Fruit fly (Drosophila melanogaster) whole organism, embryonic: ENCODE data around the gene CG13002.

Experiments used
- Bdp1 ChIP-seq: fragments of 200-800 bp; sonication (Bioruptor generic); optimal IDR thresholded peaks from 3 replicates; lab custom pipeline; 2016; ENCODE audit warnings: missing biosample characterization, missing genetic modification characterization
- CG10543 ChIP-seq: fragments of 200-800 bp; sonication (Bioruptor generic); optimal IDR thresholded peaks from 3 replicates; lab custom pipeline; 2017; ENCODE audit warnings: missing biosample characterization, mild to moderate bottlenecking, missing genetic modification characterization, moderate library complexity
- CG10979 ChIP-seq: fragments of 200-800 bp; sonication (Bioruptor generic); optimal IDR thresholded peaks from 2 replicates; lab custom pipeline; 2018; ENCODE audit warnings: missing biosample characterization, mild to moderate bottlenecking, missing genetic modification characterization, moderate library complexity
- CG12659 ChIP-seq: fragments of 200-800 bp; sonication (Bioruptor generic); optimal IDR thresholded peaks from 3 replicates; lab custom pipeline; 2017; ENCODE audit warnings: mild to moderate bottlenecking, missing biosample characterization, missing genetic modification reagents, missing genetic modification characterization
- CG13296 ChIP-seq: fragments of 200-800 bp; sonication (Bioruptor generic); optimal IDR thresholded peaks from 3 replicates; lab custom pipeline; 2018; ENCODE audit warnings: missing biosample characterization, mild to moderate bottlenecking, missing genetic modification characterization
- CG15514 ChIP-seq: fragments of 200-800 bp; sonication (Bioruptor generic); optimal IDR thresholded peaks from 3 replicates; lab custom pipeline; 2017; ENCODE audit warnings: missing biosample characterization, missing genetic modification characterization, mild to moderate bottlenecking, moderate library complexity, missing genetic modification reagents
- CG2678 ChIP-seq: fragments of 200-800 bp; sonication (Bioruptor generic); optimal IDR thresholded peaks from 3 replicates; lab custom pipeline; 2019; ENCODE audit warnings: missing biosample characterization, mild to moderate bottlenecking, missing genetic modification characterization, moderate library complexity
- CG3838 ChIP-seq: fragments of 200-800 bp; sonication (Bioruptor generic); optimal IDR thresholded peaks from 3 replicates; lab custom pipeline; 2016; ENCODE audit warnings: missing biosample characterization, missing genetic modification characterization
- CG3995 ChIP-seq: fragments of 200-800 bp; sonication (Bioruptor generic); optimal IDR thresholded peaks from 3 replicates; lab custom pipeline; 2016; ENCODE audit warnings: missing biosample characterization, missing genetic modification characterization
- CG4282 ChIP-seq: fragments of 200-800 bp; sonication (Bioruptor generic); optimal IDR thresholded peaks from 2 replicates; lab custom pipeline; 2016; ENCODE audit warnings: missing biosample characterization, missing genetic modification characterization
- CG4404 ChIP-seq: fragments of 200-800 bp; sonication (Bioruptor generic); IDR thresholded peaks from 2 replicates; pipeline ENCODE4 v1.3.6; 2022; ENCODE audit warnings: missing biosample characterization, missing genetic modification characterization
- CG6689 ChIP-seq: fragments of 200-800 bp; sonication (Bioruptor generic); IDR thresholded peaks from 2 replicates; pipeline ENCODE4 v1.3.6; 2022; ENCODE audit warnings: missing biosample characterization, missing genetic modification characterization
- CG6791 ChIP-seq: fragments of 200-800 bp; sonication (Bioruptor generic); IDR thresholded peaks from 3 replicates; pipeline ENCODE4 v1.3.6; 2022; ENCODE audit warnings: missing biosample characterization, missing genetic modification characterization; ENCODE audit not compliant: partially characterized antibody
- CG7928 ChIP-seq: fragments of 200-800 bp; sonication (Bioruptor generic); optimal IDR thresholded peaks from 2 replicates; lab custom pipeline; 2017; ENCODE audit warnings: missing biosample characterization, mild to moderate bottlenecking, missing genetic modification characterization
- CG8478 ChIP-seq: fragments of >200 bp; optimal IDR thresholded peaks from 2 replicates; lab custom pipeline; 2018
- ERR ChIP-seq: fragments of 200-800 bp; sonication (Bioruptor generic); optimal IDR thresholded peaks from 2 replicates; lab custom pipeline; 2016; ENCODE audit warnings: missing biosample characterization, missing genetic modification characterization
- Fer1 ChIP-seq: fragments of 200-800 bp; sonication (Bioruptor generic); optimal IDR thresholded peaks from 2 replicates; lab custom pipeline; 2017; ENCODE audit warnings: missing biosample characterization, mild to moderate bottlenecking, missing genetic modification characterization
- GATAe ChIP-seq: fragments of 200-800 bp; sonication (Bioruptor generic); conservative IDR thresholded peaks from 2 replicates; pipeline ENCODE4 v1.3.6; 2022; ENCODE audit warnings: missing biosample characterization, missing genetic modification characterization
- Hmx ChIP-seq: fragments of 200-800 bp; sonication (Bioruptor generic); optimal IDR thresholded peaks from 2 replicates; lab custom pipeline; 2016; ENCODE audit warnings: missing biosample characterization, missing genetic modification characterization
- Hr51 ChIP-seq, 2 experiments: fragments of 200-800 bp; sonication (Bioruptor generic); optimal IDR thresholded peaks; 2 replicates in 1 of 2; 3 replicates in 1 of 2; lab custom pipeline; 2016 to 2018; ENCODE audit warnings: missing biosample characterization in 2 of 2, missing genetic modification characterization in 2 of 2, mild to moderate bottlenecking in 1 of 2, moderate library complexity in 1 of 2
- Lpt ChIP-seq: fragments of >200 bp; optimal IDR thresholded peaks from 2 replicates; lab custom pipeline; 2018; ENCODE audit warnings: missing biosample characterization, missing genetic modification characterization
- Nf-YA ChIP-seq: fragments of 200-800 bp; sonication (Bioruptor generic); IDR thresholded peaks from 2 replicates; pipeline ENCODE4 v1.3.6; 2022; ENCODE audit warnings: missing biosample characterization, missing genetic modification characterization
- Nf-YB ChIP-seq: fragments of 200-800 bp; sonication (Bioruptor generic); optimal IDR thresholded peaks from 3 replicates; lab custom pipeline; 2019; ENCODE audit warnings: missing biosample characterization, mild to moderate bottlenecking, missing genetic modification characterization, moderate library complexity
- NfI ChIP-seq: fragments of 200-800 bp; sonication (Bioruptor generic); optimal IDR thresholded peaks from 3 replicates; lab custom pipeline; 2018; ENCODE audit warnings: missing biosample characterization, mild to moderate bottlenecking, missing genetic modification characterization, moderate library complexity
- Poxn ChIP-seq: fragments of 200-800 bp; sonication (Bioruptor generic); IDR thresholded peaks from 2 replicates; pipeline ENCODE4 v1.3.6; 2022; ENCODE audit warnings: missing biosample characterization, missing genetic modification characterization
- Usf ChIP-seq: fragments of 200-800 bp; sonication (Bioruptor generic); optimal IDR thresholded peaks from 2 replicates; lab custom pipeline; 2017; ENCODE audit warnings: missing genotype, missing biosample characterization, missing genetic modification characterization
- cas ChIP-seq: fragments of 200-800 bp; sonication (Bioruptor generic); IDR thresholded peaks from 2 replicates; pipeline ENCODE4 v1.3.6; 2022; ENCODE audit warnings: missing biosample characterization, missing genetic modification characterization
- cato ChIP-seq: fragments of 200-800 bp; sonication (Bioruptor generic); optimal IDR thresholded peaks from 2 replicates; lab custom pipeline; 2016; ENCODE audit warnings: missing biosample characterization, missing genetic modification characterization, borderline replicate concordance
- dan ChIP-seq: fragments of 200-800 bp; sonication (Bioruptor generic); IDR thresholded peaks from 2 replicates; pipeline ENCODE4 v1.3.6; 2022; ENCODE audit warnings: missing biosample characterization, missing genetic modification characterization
- danr ChIP-seq: fragments of 200-800 bp; sonication (Bioruptor generic); IDR thresholded peaks from 2 replicates; pipeline ENCODE4 v1.3.6; 2022; ENCODE audit warnings: missing biosample characterization, missing genetic modification characterization
- emc ChIP-seq: fragments of 200-800 bp; sonication (Bioruptor generic); optimal IDR thresholded peaks from 2 replicates; lab custom pipeline; 2016; ENCODE audit warnings: missing biosample characterization, missing genetic modification characterization
- eve ChIP-seq, 2 experiments: fragments of >200 bp; optimal IDR thresholded peaks; 2 replicates each; lab custom pipeline; 2017; ENCODE audit warnings: missing biosample characterization in 2 of 2, missing genetic modification characterization in 2 of 2
- fd3F ChIP-seq: fragments of 200-800 bp; sonication (Bioruptor generic); optimal IDR thresholded peaks from 2 replicates; lab custom pipeline; 2018; ENCODE audit warnings: missing biosample characterization, mild to moderate bottlenecking, missing genetic modification characterization, moderate library complexity
- fd64A ChIP-seq: fragments of 200-800 bp; sonication (Bioruptor generic); optimal IDR thresholded peaks from 3 replicates; lab custom pipeline; 2018; ENCODE audit warnings: missing biosample characterization, mild to moderate bottlenecking, missing genetic modification characterization
- fru ChIP-seq: fragments of >200 bp; optimal IDR thresholded peaks from 2 replicates; lab custom pipeline; 2017
- grau ChIP-seq: fragments of 200-800 bp; optimal IDR thresholded peaks from 3 replicates; lab custom pipeline; 2019; ENCODE audit warnings: missing biosample characterization, mild to moderate bottlenecking, missing genetic modification characterization, moderate library complexity
- jumu ChIP-seq: fragments of 200-800 bp; sonication (Bioruptor generic); optimal IDR thresholded peaks from 3 replicates; lab custom pipeline; 2016; ENCODE audit warnings: missing biosample characterization, missing genetic modification characterization
- kah ChIP-seq: fragments of 200-800 bp; sonication (Bioruptor generic); optimal IDR thresholded peaks from 2 replicates; lab custom pipeline; 2018; ENCODE audit warnings: missing biosample characterization, mild to moderate bottlenecking, missing genetic modification characterization
- lbe ChIP-seq: fragments of 200-800 bp; sonication (Bioruptor generic); optimal IDR thresholded peaks from 2 replicates; lab custom pipeline; 2016; ENCODE audit warnings: missing biosample characterization, mild to moderate bottlenecking, missing genetic modification characterization
- mirr ChIP-seq: fragments of 200-800 bp; sonication (Bioruptor generic); optimal IDR thresholded peaks from 3 replicates; lab custom pipeline; 2018; ENCODE audit warnings: missing biosample characterization, mild to moderate bottlenecking, missing genetic modification characterization
- pfk ChIP-seq: fragments of 200-800 bp; sonication (Bioruptor generic); optimal IDR thresholded peaks from 2 replicates; lab custom pipeline; 2018; ENCODE audit warnings: missing biosample characterization, mild to moderate bottlenecking, missing genetic modification characterization, moderate library complexity
- pnt ChIP-seq: fragments of 200-800 bp; sonication (Bioruptor generic); optimal IDR thresholded peaks from 3 replicates; lab custom pipeline; 2016; ENCODE audit warnings: missing biosample characterization, missing genetic modification characterization
- schlank ChIP-seq: fragments of 200-800 bp; sonication (Bioruptor generic); optimal IDR thresholded peaks from 2 replicates; lab custom pipeline; 2018; ENCODE audit warnings: missing biosample characterization, mild to moderate bottlenecking, missing genetic modification characterization
- slou ChIP-seq: fragments of 200-800 bp; sonication (Bioruptor generic); optimal IDR thresholded peaks from 3 replicates; lab custom pipeline; 2016; ENCODE audit warnings: missing biosample characterization, missing genetic modification characterization
- tio ChIP-seq: fragments of 200-800 bp; sonication (Bioruptor generic); optimal IDR thresholded peaks from 2 replicates; lab custom pipeline; 2017; ENCODE audit warnings: missing biosample characterization, missing genetic modification characterization, inconsistent platforms
- twi ChIP-seq: fragments of 200-800 bp; optimal IDR thresholded peaks from 2 replicates; lab custom pipeline; 2019; ENCODE audit warnings: missing biosample characterization, mild to moderate bottlenecking, missing genetic modification characterization, moderate library complexity
- tx ChIP-seq: fragments of 200-800 bp; sonication (Bioruptor generic); optimal IDR thresholded peaks from 2 replicates; lab custom pipeline; 2016; ENCODE audit warnings: missing biosample characterization, missing genetic modification characterization
- wdn ChIP-seq: fragments of 200-800 bp; sonication (Bioruptor generic); IDR thresholded peaks from 2 replicates; pipeline ENCODE4 v1.3.6; 2022; ENCODE audit warnings: missing biosample characterization, missing genetic modification characterization
- zf30C ChIP-seq: fragments of 200-800 bp; sonication (Bioruptor generic); optimal IDR thresholded peaks from 3 replicates; lab custom pipeline; 2018; ENCODE audit warnings: missing biosample characterization, mild to moderate bottlenecking, missing genetic modification characterization
- zfh2 ChIP-seq: fragments of 200-800 bp; sonication (Bioruptor generic); optimal IDR thresholded peaks from 2 replicates; lab custom pipeline; 2016; ENCODE audit warnings: missing biosample characterization, missing genetic modification characterization

CG13002 gene

dm6 chrX:16930465-16931286, 41.1 kb downstream of the CG13002 start (continued):
- TF ChIP-seq ERR (GFP tag; lab: Kevin White, UChicago) (no peak), fd64A (no peak), CG6689 (peak; percentile 63), CG8478 (lab: Kevin White, UChicago) (no peak), grau (tag; lab: Kevin White, UChicago) (peak; percentile 60), CG10979 (tag; lab: Kevin White, UChicago) (peak; percentile 76), tx (GFP tag; lab: Kevin White, UChicago) (no peak), Hmx (GFP tag; lab: Kevin White, UChicago) (no peak), emc (GFP tag; lab: Kevin White, UChicago) (no peak), wdn (peak; percentile 49; the same call in 1 of the 2 replicates), CG6791 (GFP tag; lab: Robert Waterston, UW) (no peak), Usf (no peak), dan (GFP tag; lab: Robert Waterston, UW) (no peak), CG7928 (GFP tag; lab: Kevin White, UChicago) (peak; percentile 11), Hr51 (GFP tag; optimal IDR thresholded peaks at IDR 0.05; lab: Kevin White, UChicago) (peak in 1 of 2 experiments; percentile 72), slou (GFP tag; lab: Kevin White, UChicago) (peak; percentile 52), jumu (GFP tag; lab: Kevin White, UChicago) (no peak), pfk (GFP tag; lab: Kevin White, UChicago) (no peak), mirr (GFP tag; lab: Kevin White, UChicago) (no peak), CG10543 (peak; percentile 34), zf30C (GFP tag; lab: Kevin White, UChicago) (peak; percentile 53), cas (GFP tag; lab: Robert Waterston, UW) (0 out of 2 replicates have a peak, but pooled peaks have one; percentile 43), Nf-YB (GFP tag; lab: Kevin White, UChicago) (no peak), Poxn (GFP tag; lab: Robert Waterston, UW) (peak; percentile 28; the same call in 1 of the 2 replicates), twi (no peak), CG4282 (GFP tag; lab: Kevin White, UChicago) (no peak), CG15514 (peak; percentile 38), kah (GFP tag; lab: Kevin White, UChicago) (no peak), fru (lab: Kevin White, UChicago) (no peak), Lpt (GFP tag; lab: Kevin White, UChicago) (no peak), NfI (peak; percentile 38), fd3F (GFP tag; lab: Kevin White, UChicago) (peak; percentile 45), lbe (peak; percentile 9), Nf-YA (GFP tag; lab: Robert Waterston, UW) (peak; percentile 62; the same call in 1 of the 2 replicates), danr (GFP tag; lab: Robert Waterston, UW) (0 out of 2 replicates have a peak, but pooled peaks have one; percentile 20), zfh2 (GFP tag; lab: Kevin White, UChicago) (no peak), tio (GFP tag; lab: Kevin White, UChicago) (no peak), cato (GFP tag; lab: Kevin White, UChicago) (peak; percentile 12), Bdp1 (GFP tag; lab: Kevin White, UChicago) (no peak), schlank (tag; lab: Kevin White, UChicago) (no peak), CG12659 (GFP tag; lab: Kevin White, UChicago) (peak; percentile 55), pnt (no peak), Fer1 (GFP tag; lab: Kevin White, UChicago) (peak; percentile 68), GATAe (GFP tag; lab: Robert Waterston, UW) (no peak), CG3995 (GFP tag; lab: Kevin White, UChicago) (no peak), CG4404 (GFP tag; lab: Robert Waterston, UW) (peak; percentile 37), eve (GFP tag; optimal IDR thresholded peaks at IDR 0.05; lab: Kevin White, UChicago) (peak in 1 of 2 experiments; percentile 64), CG3838 (GFP tag; lab: Kevin White, UChicago) (no peak), CG13296 (GFP tag; lab: Kevin White, UChicago) (peak; percentile 36), CG2678 (tag; lab: Kevin White, UChicago) (peak; percentile 81)
